Worm (Caenorhabditis elegans) whole organism, late embryonic: Measurements from ENCODE around the gene srlf-36.

ENCODE experiments used
- F13H6.1 ChIP-seq: sonication (generic microtip); optimal IDR thresholded peaks from 2 replicates; lab custom pipeline; 2016; ENCODE audit warnings: missing genetic modification characterization, missing compliant biosample characterization
- K02D7.2 ChIP-seq: sonication (generic microtip); optimal IDR thresholded peaks from 2 replicates; lab custom pipeline; 2017; ENCODE audit warnings: mild to moderate bottlenecking, missing genetic modification characterization, missing compliant biosample characterization
- K09A11.1 ChIP-seq: sonication (generic microtip); optimal IDR thresholded peaks from 2 replicates; lab custom pipeline; 2017; ENCODE audit warnings: antibody characterized with exemption, mild to moderate bottlenecking, missing genetic modification characterization, missing compliant biosample characterization; ENCODE audit not compliant: insufficient read depth
- T23F11.4 ChIP-seq: fragments of 200-800 bp; sonication (Bioruptor generic); optimal IDR thresholded peaks from 2 replicates; lab custom pipeline; 2018; ENCODE audit warnings: mild to moderate bottlenecking, missing genetic modification characterization, missing compliant biosample characterization
- Y22D7AL.16 ChIP-seq: sonication (generic microtip); optimal IDR thresholded peaks from 2 replicates; lab custom pipeline; 2016; ENCODE audit warnings: missing genetic modification characterization, missing compliant biosample characterization
- ahr-1 ChIP-seq: sonication (generic microtip); optimal IDR thresholded peaks from 2 replicates; lab custom pipeline; 2016; ENCODE audit warnings: missing genetic modification characterization, missing compliant biosample characterization
- ceh-2 ChIP-seq: sonication (generic microtip); optimal IDR thresholded peaks from 2 replicates; lab custom pipeline; 2016; ENCODE audit warnings: missing genotype, missing genetic modification characterization, missing compliant biosample characterization
- ceh-22 ChIP-seq: sonication (generic microtip); optimal IDR thresholded peaks from 2 replicates; lab custom pipeline; 2017; ENCODE audit warnings: missing biosample characterization, missing genetic modification characterization
- ceh-30 ChIP-seq: fragments of 150-350 bp; optimal IDR thresholded peaks from 2 replicates; lab custom pipeline; 2014; ENCODE audit warnings: missing biosample characterization, missing genetic modification characterization
- ceh-34 ChIP-seq: sonication (generic microtip); optimal IDR thresholded peaks from 2 replicates; lab custom pipeline; 2016; ENCODE audit warnings: mild to moderate bottlenecking, missing genetic modification characterization, missing compliant biosample characterization
- ceh-48 ChIP-seq: sonication (generic microtip); optimal IDR thresholded peaks from 2 replicates; lab custom pipeline; 2016; ENCODE audit warnings: missing genetic modification characterization, inconsistent platforms, missing compliant biosample characterization
- ceh-6 ChIP-seq: fragments of 200-800 bp; sonication (Bioruptor generic); optimal IDR thresholded peaks from 2 replicates; lab custom pipeline; 2018; ENCODE audit warnings: mild to moderate bottlenecking, missing genetic modification characterization, missing compliant biosample characterization
- dve-1 ChIP-seq: sonication (generic microtip); optimal IDR thresholded peaks from 2 replicates; lab custom pipeline; 2017; ENCODE audit warnings: antibody characterized with exemption, mild to moderate bottlenecking, missing genetic modification characterization, missing compliant biosample characterization
- elt-2 ChIP-seq: sonication (generic microtip); optimal IDR thresholded peaks from 2 replicates; lab custom pipeline; 2016; ENCODE audit warnings: missing genetic modification reagents, missing genetic modification characterization, missing compliant biosample characterization
- elt-4 ChIP-seq: sonication (generic microtip); optimal IDR thresholded peaks from 2 replicates; lab custom pipeline; 2016; ENCODE audit warnings: missing genetic modification characterization, missing compliant biosample characterization
- fkh-6 ChIP-seq: sonication (generic microtip); optimal IDR thresholded peaks from 2 replicates; lab custom pipeline; 2016; ENCODE audit warnings: missing genetic modification characterization, missing compliant biosample characterization
- hlh-13 ChIP-seq: fragments of 200-800 bp; sonication (Bioruptor generic); optimal IDR thresholded peaks from 2 replicates; lab custom pipeline; 2018; ENCODE audit warnings: mild to moderate bottlenecking, missing genetic modification characterization, missing compliant biosample characterization
- hlh-6 ChIP-seq: sonication (generic microtip); optimal IDR thresholded peaks from 2 replicates; lab custom pipeline; 2016; ENCODE audit warnings: missing genotype, missing genetic modification characterization, missing compliant biosample characterization
- hlh-8 ChIP-seq: sonication (generic microtip); optimal IDR thresholded peaks from 2 replicates; lab custom pipeline; 2016; ENCODE audit warnings: missing genotype, missing genetic modification characterization, missing compliant biosample characterization
- lin-11 ChIP-seq: fragments of 200-800 bp; sonication (Bioruptor generic); optimal IDR thresholded peaks from 2 replicates; lab custom pipeline; 2018; ENCODE audit warnings: mild to moderate bottlenecking, missing genetic modification characterization, missing compliant biosample characterization
- nfya-1 ChIP-seq: sonication (generic microtip); optimal IDR thresholded peaks from 2 replicates; lab custom pipeline; 2017; ENCODE audit warnings: missing genetic modification characterization, mild to moderate bottlenecking, missing compliant biosample characterization, antibody characterized with exemption, moderate library complexity
- pag-3 ChIP-seq: sonication (generic microtip); optimal IDR thresholded peaks from 2 replicates; lab custom pipeline; 2016; ENCODE audit warnings: missing compliant biosample characterization, missing genetic modification characterization, borderline replicate concordance
- pat-9 ChIP-seq: fragments of 200-800 bp; sonication (Bioruptor generic); optimal IDR thresholded peaks from 2 replicates; lab custom pipeline; 2018; ENCODE audit warnings: mild to moderate bottlenecking, missing genetic modification characterization, moderate library complexity, missing compliant biosample characterization
- pha-4 ChIP-seq: fragments of 150-350 bp; optimal IDR thresholded peaks from 2 replicates; lab custom pipeline; 2018; ENCODE audit warnings: missing biosample characterization, missing genetic modification reagents, missing genetic modification characterization
- pros-1 ChIP-seq: fragments of 150-350 bp; optimal IDR thresholded peaks from 2 replicates; lab custom pipeline; 2014; ENCODE audit warnings: missing biosample characterization, missing genetic modification reagents, missing genetic modification characterization
- ref-2 ChIP-seq: sonication (generic microtip); optimal IDR thresholded peaks from 2 replicates; lab custom pipeline; 2016; ENCODE audit warnings: missing genetic modification characterization, missing compliant biosample characterization
- rnt-1 ChIP-seq: sonication (generic microtip); optimal IDR thresholded peaks from 2 replicates; lab custom pipeline; 2016; ENCODE audit warnings: missing genetic modification characterization, missing compliant biosample characterization
- sdc-2 ChIP-seq: sonication (generic microtip); optimal IDR thresholded peaks from 2 replicates; lab custom pipeline; 2016; ENCODE audit warnings: missing genotype, missing genetic modification characterization, missing compliant biosample characterization
- syd-9 ChIP-seq: sonication (generic microtip); optimal IDR thresholded peaks from 2 replicates; lab custom pipeline; 2016; ENCODE audit warnings: mild to moderate bottlenecking, missing genetic modification characterization, moderate library complexity, missing compliant biosample characterization
- tbx-7 ChIP-seq: sonication (generic microtip); optimal IDR thresholded peaks from 2 replicates; lab custom pipeline; 2016; ENCODE audit warnings: missing genotype, missing genetic modification characterization, missing compliant biosample characterization
- unc-55 ChIP-seq: sonication (generic microtip); optimal IDR thresholded peaks from 2 replicates; lab custom pipeline; 2017; ENCODE audit warnings: missing biosample characterization, missing genetic modification reagents, missing genetic modification characterization
- zip-5 ChIP-seq: sonication (generic microtip); optimal IDR thresholded peaks from 2 replicates; lab custom pipeline; 2016; ENCODE audit warnings: missing genetic modification characterization, missing compliant biosample characterization
- ztf-16 ChIP-seq: sonication (generic microtip); optimal IDR thresholded peaks from 2 replicates; lab custom pipeline; 2017; ENCODE audit warnings: missing genetic modification characterization, missing compliant biosample characterization

Gene srlf-36

ce11 chrV:597823-598222 lies 11.7 kb downstream of the srlf-36 start:
- TF ChIP-seq pat-9 (tag; lab: Kevin White, UChicago) (no peak), dve-1 (tag; lab: Kevin White, UChicago) (no peak), ceh-48 (tag; lab: Kevin White, UChicago) (no peak), elt-2 (tag; lab: Kevin White, UChicago) (no peak), F13H6.1 (tag; lab: Kevin White, UChicago) (no peak), K09A11.1 (no peak), pag-3 (tag; lab: Kevin White, UChicago) (no peak), ceh-2 (tag; lab: Kevin White, UChicago) (no peak), sdc-2 (tag; lab: Kevin White, UChicago) (no peak), hlh-13 (GFP tag; lab: Kevin White, UChicago) (no peak), hlh-8 (tag; lab: Kevin White, UChicago) (no peak), ahr-1 (no peak), nfya-1 (no peak), Y22D7AL.16 (tag; lab: Kevin White, UChicago) (no peak), pros-1 (tag; lab: Kevin White, UChicago) (no peak), zip-5 (tag; lab: Kevin White, UChicago) (no peak), ceh-30 (tag; lab: Kevin White, UChicago) (no peak), ztf-16 (tag; lab: Kevin White, UChicago) (no peak), lin-11 (tag; lab: Kevin White, UChicago) (no peak)

ce11 chrV:596923-597322 lies 12.6 kb downstream of the srlf-36 start:
- TF ChIP-seq pag-3 (tag; lab: Kevin White, UChicago) (no peak), T23F11.4 (GFP tag; lab: Kevin White, UChicago) (no peak), ref-2 (tag; lab: Kevin White, UChicago) (no peak), syd-9 (tag; lab: Kevin White, UChicago) (no peak), pha-4 (tag; lab: Kevin White, UChicago) (no peak), hlh-6 (tag; lab: Kevin White, UChicago) (no peak), rnt-1 (tag; lab: Kevin White, UChicago) (no peak)

- TF ChIP-seq T23F11.4 (GFP tag; lab: Kevin White, UChicago) (no peak), elt-2 (tag; lab: Kevin White, UChicago) (no peak), rnt-1 (tag; lab: Kevin White, UChicago) (no peak), K09A11.1 (no peak), pat-9 (tag; lab: Kevin White, UChicago) (no peak), ceh-48 (tag; lab: Kevin White, UChicago) (no peak), Y22D7AL.16 (tag; lab: Kevin White, UChicago) (no peak), ceh-6 (no peak), F13H6.1 (tag; lab: Kevin White, UChicago) (no peak)
These were observed 16.6 kb downstream of the srlf-36 start, which contains the start of gene ZK488.5 for ce11 chrV:592959-593358. ZK488.5 (plus strand) TSS chrV:593259.

ce11 chrV:590182-590581 lies 19.4 kb downstream of the srlf-36 start, which contains the start of gene ZK488.6:
ZK488.6 (plus strand) TSS chrV:590482.
- no peak for TF ChIP-seq elt-2 (tag; lab: Kevin White, UChicago)
- no peak for TF ChIP-seq ceh-2 (tag; lab: Kevin White, UChicago)
- no peak for TF ChIP-seq elt-4 (tag; lab: Kevin White, UChicago)
- TF ChIP-seq K02D7.2 (tag; lab: Kevin White, UChicago) = no peak
- no peak for TF ChIP-seq syd-9 (tag; lab: Kevin White, UChicago)
- TF ChIP-seq pat-9 (tag; lab: Kevin White, UChicago) = no peak
- no peak for TF ChIP-seq tbx-7
- no peak for TF ChIP-seq fkh-6 (tag; lab: Kevin White, UChicago)
- TF ChIP-seq ceh-22 (tag; lab: Kevin White, UChicago) = no peak

DNA sequence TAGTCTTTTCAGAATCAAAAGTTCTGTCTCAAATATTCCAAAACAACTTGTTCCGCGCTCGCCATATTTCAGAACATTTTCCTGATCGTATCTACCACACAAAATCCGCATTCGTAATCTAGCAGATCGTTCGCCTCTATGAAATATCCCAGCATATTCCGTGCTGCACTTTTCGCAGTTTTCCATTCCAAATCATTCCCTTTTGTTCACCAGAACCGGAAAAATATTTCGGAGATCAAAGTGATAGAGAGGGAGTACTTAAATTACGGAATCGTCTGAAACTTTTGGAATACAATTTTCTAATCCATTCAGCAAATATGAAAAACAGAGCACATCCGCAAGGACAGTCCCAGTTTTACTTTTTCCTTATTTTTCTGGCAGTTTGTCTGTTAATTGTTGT lies 21.8 kb downstream of the srlf-36 start, which contains the start of gene K06H6.1:
Gene K06H6.1 (plus strand): TSS at position 301 of the 400 bp plus-strand sequence.
- TF ChIP-seq ceh-30 (tag; lab: Kevin White, UChicago) (no peak), ceh-34 (no peak), unc-55 (GFP tag; lab: Kevin White, UChicago) (no peak), pat-9 (tag; lab: Kevin White, UChicago) (no peak), Y22D7AL.16 (tag; lab: Kevin White, UChicago) (no peak)
